Worm (Caenorhabditis elegans) whole organism, young adult: ENCODE data around the gene R13H4.6.
A peak's percentile ranks its signal among the peaks of the same experiment; 100 is the strongest.

ENCODE experiments used
- B0035.1 ChIP-seq: sonication (generic microtip); optimal IDR thresholded peaks from 2 replicates; lab custom pipeline; 2016; ENCODE audit warnings: missing genetic modification characterization, mild to moderate bottlenecking, missing compliant biosample characterization, missing genotype, missing genetic modification reagents
- B0261.1 ChIP-seq: sonication (generic microtip); optimal IDR thresholded peaks from 2 replicates; lab custom pipeline; 2016; ENCODE audit warnings: mild to moderate bottlenecking, missing genetic modification characterization, moderate library complexity, missing compliant biosample characterization
- C06A6.2 ChIP-seq: fragments of 200-800 bp; sonication (Bioruptor generic); conservative IDR thresholded peaks from 2 replicates; pipeline ENCODE4 v1.3.6; 2022; ENCODE audit warnings: missing genetic modification characterization, missing compliant biosample characterization
- C17E4.6 ChIP-seq: fragments of 200-800 bp; sonication (Bioruptor generic); IDR thresholded peaks from 2 replicates; pipeline ENCODE4 v1.3.6; 2022; ENCODE audit warnings: missing genetic modification reagents, missing genetic modification characterization, missing compliant biosample characterization
- F10E7.11 ChIP-seq: sonication (generic microtip); optimal IDR thresholded peaks from 2 replicates; lab custom pipeline; 2017; ENCODE audit warnings: mild to moderate bottlenecking, missing genetic modification characterization, moderate library complexity, missing compliant biosample characterization
- F22D6.2 ChIP-seq: sonication (generic microtip); optimal IDR thresholded peaks from 2 replicates; lab custom pipeline; 2016; ENCODE audit warnings: mild to moderate bottlenecking, missing genetic modification characterization, missing compliant biosample characterization
- F23B12.7 ChIP-seq: sonication (generic microtip); optimal IDR thresholded peaks from 2 replicates; lab custom pipeline; 2017; ENCODE audit warnings: missing genetic modification characterization, mild to moderate bottlenecking, missing compliant biosample characterization, antibody characterized with exemption, moderate library complexity; ENCODE audit not compliant: insufficient read depth
- F33H1.4 ChIP-seq: fragments of 200-800 bp; sonication (Bioruptor generic); IDR thresholded peaks from 2 replicates; pipeline ENCODE4 v1.3.6; 2022; ENCODE audit warnings: missing genetic modification reagents, missing genetic modification characterization, missing compliant biosample characterization
- F39B2.1 ChIP-seq: fragments of 200-800 bp; sonication (Bioruptor generic); IDR thresholded peaks from 2 replicates; pipeline ENCODE4 v1.3.6; 2022; ENCODE audit warnings: missing genetic modification reagents, missing genetic modification characterization, missing compliant biosample characterization
- F52B5.7 ChIP-seq: sonication (generic microtip); optimal IDR thresholded peaks from 2 replicates; lab custom pipeline; 2016; ENCODE audit warnings: mild to moderate bottlenecking, missing genetic modification characterization, missing compliant biosample characterization
- K11D2.4 ChIP-seq: fragments of 200-800 bp; sonication (Bioruptor generic); IDR thresholded peaks from 2 replicates; pipeline ENCODE4 v1.3.6; 2022; ENCODE audit warnings: missing genetic modification reagents, missing genetic modification characterization, missing compliant biosample characterization
- Y53F4B.3 ChIP-seq: fragments of 200-800 bp; sonication (Bioruptor generic); IDR thresholded peaks from 2 replicates; pipeline ENCODE4 v1.3.6; 2022; ENCODE audit warnings: missing genetic modification reagents, missing genetic modification characterization, missing compliant biosample characterization
- Y53G8AR.9 ChIP-seq: fragments of 200-800 bp; sonication (Bioruptor generic); conservative IDR thresholded peaks from 2 replicates; pipeline ENCODE4 v1.3.6; 2022; ENCODE audit warnings: missing genetic modification reagents, missing genetic modification characterization, missing compliant biosample characterization
- akir-1 ChIP-seq: fragments of 200-800 bp; sonication (Bioruptor generic); optimal IDR thresholded peaks from 2 replicates; lab custom pipeline; 2018; ENCODE audit warnings: mild to moderate bottlenecking, missing genetic modification characterization, moderate library complexity, missing compliant biosample characterization
- ama-1 ChIP-seq, 3 experiments: fragments of 150-350 bp in 1 of 3; sonication (generic microtip) in 2 of 3; optimal IDR thresholded peaks; 2 replicates each; lab custom pipeline; 2014 to 2018; ENCODE audit warnings: missing biosample characterization in 2 of 3, missing genetic modification characterization in 2 of 3, missing genetic modification reagents in 2 of 3
- aptf-2 ChIP-seq: fragments of 200-800 bp; sonication (Bioruptor generic); conservative IDR thresholded peaks from 2 replicates; pipeline ENCODE4 v1.3.6; 2022; ENCODE audit warnings: missing genetic modification reagents, missing genetic modification characterization, missing compliant biosample characterization
- atf-7 ChIP-seq: sonication (generic microtip); optimal IDR thresholded peaks from 2 replicates; lab custom pipeline; 2017; ENCODE audit warnings: mild to moderate bottlenecking, missing genetic modification characterization, missing compliant biosample characterization
- attf-6 ChIP-seq: fragments of 200-800 bp; sonication (Bioruptor generic); IDR thresholded peaks from 2 replicates; pipeline ENCODE4 v1.3.6; 2022; ENCODE audit warnings: missing genetic modification reagents, missing genetic modification characterization, missing compliant biosample characterization
- bed-2 ChIP-seq: fragments of 200-800 bp; sonication (Bioruptor generic); IDR thresholded peaks from 2 replicates; pipeline ENCODE4 v1.3.6; 2022; ENCODE audit warnings: missing genetic modification reagents, missing genetic modification characterization, missing compliant biosample characterization
- cebp-1 ChIP-seq, 2 experiments: fragments of 200-800 bp in 1 of 2; sonication (Bioruptor generic) in 1 of 2; sonication (generic microtip) in 1 of 2; IDR thresholded peaks in 1 of 2; optimal IDR thresholded peaks in 1 of 2; 2 replicates each; pipeline versions ENCODE4 v1.3.6 to Lab custom; 2017 to 2022; ENCODE audit warnings: missing compliant biosample characterization in 2 of 2, missing genetic modification characterization in 2 of 2, mild to moderate bottlenecking in 1 of 2, missing genetic modification reagents in 1 of 2, moderate library complexity in 1 of 2
- cebp-2 ChIP-seq: fragments of 200-800 bp; sonication (Bioruptor generic); IDR thresholded peaks from 2 replicates; pipeline ENCODE4 v1.3.6; 2022; ENCODE audit warnings: missing genetic modification characterization, missing compliant biosample characterization
- ceh-91 ChIP-seq: fragments of 200-800 bp; sonication (Bioruptor generic); IDR thresholded peaks from 2 replicates; pipeline ENCODE4 v1.3.6; 2022; ENCODE audit warnings: missing genetic modification reagents, missing genetic modification characterization, missing compliant biosample characterization
- dox-1 ChIP-seq: fragments of 200-800 bp; sonication (Bioruptor generic); IDR thresholded peaks from 2 replicates; pipeline ENCODE4 v1.3.6; 2022; ENCODE audit warnings: missing genetic modification reagents, missing genetic modification characterization, missing compliant biosample characterization
- dpff-1 ChIP-seq: sonication (generic microtip); optimal IDR thresholded peaks from 2 replicates; lab custom pipeline; 2017; ENCODE audit warnings: mild to moderate bottlenecking, missing genetic modification characterization, missing compliant biosample characterization
- dpl-1 ChIP-seq: fragments of 150-350 bp; optimal IDR thresholded peaks from 2 replicates; lab custom pipeline; 2014; ENCODE audit warnings: missing biosample characterization, missing genetic modification reagents, missing genetic modification characterization
- ekl-4 ChIP-seq: fragments of 200-800 bp; sonication (Bioruptor generic); IDR thresholded peaks from 2 replicates; pipeline ENCODE4 v1.3.6; 2022; ENCODE audit warnings: missing genetic modification reagents, missing genetic modification characterization, missing compliant biosample characterization
- hmg-1.2 ChIP-seq: fragments of 200-800 bp; sonication (Bioruptor generic); IDR thresholded peaks from 2 replicates; pipeline ENCODE4 v1.3.6; 2022; ENCODE audit warnings: missing genetic modification reagents, missing genetic modification characterization, missing compliant biosample characterization
- hrde-1 ChIP-seq: sonication (generic microtip); optimal IDR thresholded peaks from 2 replicates; lab custom pipeline; 2016; ENCODE audit warnings: missing genetic modification characterization, mild to moderate bottlenecking, missing compliant biosample characterization, moderate library complexity, missing genotype, missing genetic modification reagents, borderline replicate concordance
- hsf-1 ChIP-seq: fragments of 200-800 bp; sonication (Bioruptor generic); IDR thresholded peaks from 2 replicates; pipeline ENCODE4 v1.3.6; 2022; ENCODE audit warnings: missing genetic modification reagents, missing genetic modification characterization, missing compliant biosample characterization
- lin-26 ChIP-seq: fragments of 200-800 bp; sonication (Bioruptor generic); IDR thresholded peaks from 2 replicates; pipeline ENCODE4 v1.3.6; 2022; ENCODE audit warnings: missing genetic modification reagents, missing genetic modification characterization, missing compliant biosample characterization
- lin-35 ChIP-seq, 3 experiments: fragments of 150-350 bp in 2 of 3; sonication (generic microtip) in 1 of 3; optimal IDR thresholded peaks; 2 replicates each; lab custom pipeline; 2014 to 2018; ENCODE audit warnings: missing biosample characterization in 3 of 3, missing genetic modification characterization in 3 of 3, missing genetic modification reagents in 3 of 3
- lin-40 ChIP-seq: sonication (generic microtip); optimal IDR thresholded peaks from 2 replicates; lab custom pipeline; 2016; ENCODE audit warnings: missing genetic modification characterization, mild to moderate bottlenecking, missing compliant biosample characterization, missing genotype, missing genetic modification reagents
- lin-54 ChIP-seq: fragments of 200-800 bp; sonication (Bioruptor generic); optimal IDR thresholded peaks from 2 replicates; lab custom pipeline; 2018; ENCODE audit warnings: mild to moderate bottlenecking, missing genetic modification characterization, missing compliant biosample characterization
- lsy-27 ChIP-seq: sonication (generic microtip); optimal IDR thresholded peaks from 2 replicates; lab custom pipeline; 2017; ENCODE audit warnings: missing genetic modification characterization, mild to moderate bottlenecking, missing compliant biosample characterization, antibody characterized with exemption, missing genotype, borderline replicate concordance; ENCODE audit not compliant: insufficient read depth
- madf-3 ChIP-seq: fragments of 200-800 bp; sonication (Bioruptor generic); IDR thresholded peaks from 2 replicates; pipeline ENCODE4 v1.3.6; 2022; ENCODE audit warnings: missing genetic modification reagents, missing genetic modification characterization, missing compliant biosample characterization
- madf-8 ChIP-seq: fragments of 200-800 bp; sonication (Bioruptor generic); conservative IDR thresholded peaks from 2 replicates; pipeline ENCODE4 v1.3.6; 2022; ENCODE audit warnings: missing genetic modification reagents, missing genetic modification characterization, missing compliant biosample characterization
- mcd-1 ChIP-seq: fragments of 200-800 bp; sonication (Bioruptor generic); IDR thresholded peaks from 2 replicates; pipeline ENCODE4 v1.3.6; 2022; ENCODE audit warnings: missing genetic modification reagents, missing genetic modification characterization, missing compliant biosample characterization
- mxl-1 ChIP-seq: sonication (generic microtip); optimal IDR thresholded peaks from 2 replicates; lab custom pipeline; 2016; ENCODE audit warnings: missing genetic modification characterization, missing compliant biosample characterization
- nfya-2 ChIP-seq: fragments of 200-800 bp; sonication (Bioruptor generic); IDR thresholded peaks from 2 replicates; pipeline ENCODE4 v1.3.6; 2022; ENCODE audit warnings: missing genetic modification reagents, missing genetic modification characterization, missing compliant biosample characterization
- repo-1 ChIP-seq: sonication (generic microtip); optimal IDR thresholded peaks from 2 replicates; lab custom pipeline; 2017; ENCODE audit warnings: mild to moderate bottlenecking, missing genetic modification characterization, missing compliant biosample characterization
- sdz-38 ChIP-seq: sonication (generic microtip); optimal IDR thresholded peaks from 2 replicates; lab custom pipeline; 2016; ENCODE audit warnings: missing genotype, missing genetic modification characterization, missing compliant biosample characterization
- tlf-1 ChIP-seq: fragments of 200-800 bp; sonication (Bioruptor generic); optimal IDR thresholded peaks from 2 replicates; lab custom pipeline; 2018; ENCODE audit warnings: mild to moderate bottlenecking, missing genetic modification characterization, missing compliant biosample characterization
- zim-3 ChIP-seq: sonication (generic microtip); optimal IDR thresholded peaks from 2 replicates; lab custom pipeline; 2017; ENCODE audit warnings: mild to moderate bottlenecking, missing genetic modification characterization, moderate library complexity, missing compliant biosample characterization
- ztf-18 ChIP-seq: sonication (generic microtip); optimal IDR thresholded peaks from 2 replicates; lab custom pipeline; 2016; ENCODE audit warnings: missing genotype, mild to moderate bottlenecking, missing genetic modification characterization, missing compliant biosample characterization
- ztf-28 ChIP-seq: fragments of 200-800 bp; sonication (Bioruptor generic); IDR thresholded peaks from 2 replicates; pipeline ENCODE4 v1.3.6; 2022; ENCODE audit warnings: missing genetic modification reagents, missing genetic modification characterization, missing compliant biosample characterization
- ztf-6 ChIP-seq: fragments of 200-800 bp; sonication (Bioruptor generic); IDR thresholded peaks from 2 replicates; pipeline ENCODE4 v1.3.6; 2022; ENCODE audit warnings: missing genetic modification reagents, missing genetic modification characterization, missing compliant biosample characterization

Gene R13H4.6

ce11 chrV:11889115-11889935 is 26.4 kb downstream of the R13H4.6 start:
- TF ChIP-seq F39B2.1, result no peak
- TF ChIP-seq K11D2.4 (GFP tag; lab: Robert Waterston, UW), result no peak; the same call in 1 of the 2 replicates
- TF ChIP-seq B0035.1 (tag; lab: Kevin White, UChicago), result no peak
- no peak for TF ChIP-seq zim-3 (tag; lab: Kevin White, UChicago)
- no peak for TF ChIP-seq lin-26 (GFP tag; lab: Robert Waterston, UW)
- TF ChIP-seq F33H1.4 (GFP tag; lab: Robert Waterston, UW), result no peak
- TF ChIP-seq Y53F4B.3 (GFP tag; lab: Robert Waterston, UW), result no peak
- no peak for TF ChIP-seq mxl-1 (tag; lab: Kevin White, UChicago)
- peak in 1 of 3 experiments; percentile 33 for TF ChIP-seq lin-35 (GFP tag; optimal IDR thresholded peaks at IDR 0.05; lab: Kevin White, UChicago)
- no peak for TF ChIP-seq ztf-6 (GFP tag; lab: Robert Waterston, UW)
- TF ChIP-seq akir-1 (GFP tag; lab: Kevin White, UChicago), result no peak
- TF ChIP-seq F52B5.7, result peak; percentile 41
- TF ChIP-seq ekl-4 (GFP tag; lab: Robert Waterston, UW), result peak; percentile 12; the same call in 1 of the 2 replicates
- TF ChIP-seq ama-1 (optimal IDR thresholded peaks at IDR 0.05; lab: Kevin White, UChicago), result peak; percentile 84
- no peak for TF ChIP-seq ama-1 (GFP tag; optimal IDR thresholded peaks at IDR 0.05; lab: Kevin White, UChicago)
- no peak for TF ChIP-seq cebp-2 (GFP tag; lab: Robert Waterston, UW)
- TF ChIP-seq dpff-1 (tag; lab: Kevin White, UChicago), result no peak
- TF ChIP-seq lin-40 (tag; lab: Kevin White, UChicago), result no peak
- no peak for TF ChIP-seq hmg-1.2 (GFP tag; lab: Robert Waterston, UW)
- TF ChIP-seq repo-1 (tag; lab: Kevin White, UChicago), result peak; percentile 71
- TF ChIP-seq atf-7 (tag; lab: Kevin White, UChicago), result no peak
- no peak for TF ChIP-seq hrde-1 (tag; lab: Kevin White, UChicago)
- TF ChIP-seq Y53G8AR.9 (GFP tag; lab: Robert Waterston, UW), result peak; percentile 45; the same call in 1 of the 2 replicates
- no peak for TF ChIP-seq ztf-18 (tag; lab: Kevin White, UChicago)
- TF ChIP-seq dox-1 (GFP tag; lab: Robert Waterston, UW), result no peak
- TF ChIP-seq ceh-91 (GFP tag; lab: Robert Waterston, UW), result no peak
- no peak for TF ChIP-seq C17E4.6 (GFP tag; lab: Robert Waterston, UW)
- TF ChIP-seq attf-6 (GFP tag; lab: Robert Waterston, UW), result no peak
- no peak for TF ChIP-seq B0261.1 (tag; lab: Kevin White, UChicago)
- TF ChIP-seq F10E7.11, result no peak
- no peak for TF ChIP-seq dpl-1 (GFP tag; lab: Kevin White, UChicago)
- TF ChIP-seq madf-8 (GFP tag; lab: Robert Waterston, UW), result no peak
- no peak for TF ChIP-seq bed-2 (GFP tag; lab: Robert Waterston, UW)
- TF ChIP-seq ztf-28 (GFP tag; lab: Robert Waterston, UW), result no peak
- TF ChIP-seq mcd-1 (GFP tag; lab: Robert Waterston, UW), result no peak
- no peak for TF ChIP-seq F22D6.2 (tag; lab: Kevin White, UChicago)
- no peak for TF ChIP-seq cebp-1 (GFP tag; IDR thresholded peaks at IDR 0.05; lab: Robert Waterston, UW)
- TF ChIP-seq cebp-1 (tag; optimal IDR thresholded peaks at IDR 0.05; lab: Kevin White, UChicago), result peak; percentile 40
- peak; percentile 63 for TF ChIP-seq tlf-1 (GFP tag; lab: Kevin White, UChicago)
- no peak for TF ChIP-seq hsf-1
- TF ChIP-seq lsy-27 (tag; lab: Kevin White, UChicago), result no peak
- no peak for TF ChIP-seq lin-54 (GFP tag; lab: Kevin White, UChicago)
- no peak for TF ChIP-seq C06A6.2 (GFP tag; lab: Robert Waterston, UW)
- TF ChIP-seq aptf-2 (GFP tag; lab: Robert Waterston, UW), result no peak
- TF ChIP-seq sdz-38 (tag; lab: Kevin White, UChicago), result no peak
- TF ChIP-seq madf-3, result 0 out of 2 replicates have a peak, but pooled peaks have one; percentile 55
- TF ChIP-seq F23B12.7, result peak; percentile 43
- no peak for TF ChIP-seq nfya-2 (GFP tag; lab: Robert Waterston, UW)
